Worm (Caenorhabditis elegans) whole organism, mixed stage, embryonic: ENCODE data around the gene T09F3.4.

ENCODE experiments used
- blmp-1 ChIP-seq: fragments of 150-350 bp; optimal IDR thresholded peaks from 2 replicates; lab custom pipeline; 2014; ENCODE audit warnings: missing biosample characterization, missing genetic modification characterization
- lsy-2 ChIP-seq: fragments of 150-350 bp; optimal IDR thresholded peaks from 2 replicates; lab custom pipeline; 2014; ENCODE audit warnings: missing biosample characterization, missing genetic modification characterization
- nhr-28 ChIP-seq: fragments of 150-350 bp; optimal IDR thresholded peaks from 2 replicates; lab custom pipeline; 2014; ENCODE audit warnings: missing biosample characterization, missing genetic modification characterization
- snpc-4 ChIP-seq: fragments of 150-350 bp; optimal IDR thresholded peaks from 2 replicates; lab custom pipeline; 2014; ENCODE audit warnings: missing biosample characterization, missing genetic modification characterization

ce11 chrII:10445738-10446137, 50.2 kb downstream of the T09F3.4 start:
- TF ChIP-seq nhr-28 (tag; lab: Kevin White, UChicago) (no peak), snpc-4 (tag; lab: Kevin White, UChicago) (no peak), lsy-2 (tag; lab: Kevin White, UChicago) (no peak), blmp-1 (tag; lab: Kevin White, UChicago) (no peak)
